In genomic region chr3L:12119875-12120485, dm6 we compare ENCODE assay signal across 1 fruit fly cellular context.
A peak's percentile ranks its signal among the peaks of the same experiment; 100 is the strongest.
TF ChIP-seq lines count a peak whose summit lies in the region.

CG11560 (plus strand) TSS chr3L:12120019.

TF ChIP-seq in whole organism, embryonic, 481 proteins besides CTCF, POLR2A, EP300 and RAD21 (continued from another document and continues in another):
- TF ChIP-seq CG6813 (GFP tag; optimal IDR thresholded peaks at IDR 0.05; lab: Kevin White, UChicago) (no peak), HmgD (GFP tag; optimal IDR thresholded peaks at IDR 0.05; lab: Kevin White, UChicago) (no peak), CG31224 (GFP tag; IDR thresholded peaks at IDR 0.05; lab: Robert Waterston, UW) (no peak), D (optimal IDR thresholded peaks at IDR 0.05; lab: Kevin White, UChicago) (no peak), D (GFP tag; optimal IDR thresholded peaks at IDR 0.05; lab: Kevin White, UChicago) (no peak), E2f1 (GFP tag; IDR thresholded peaks at IDR 0.05; lab: Robert Waterston, UW) (no peak), NFAT (GFP tag; IDR thresholded peaks at IDR 0.05; lab: Robert Waterston, UW) (no peak), oc (tag; optimal IDR thresholded peaks at IDR 0.05; lab: Kevin White, UChicago) (no peak), bcd (GFP tag; optimal IDR thresholded peaks at IDR 0.05; lab: Kevin White, UChicago) (no peak), CG6689 (GFP tag; IDR thresholded peaks at IDR 0.05; lab: Robert Waterston, UW) (no peak), lov (optimal IDR thresholded peaks at IDR 0.05; lab: Kevin White, UChicago) (no peak), lov (GFP tag; IDR thresholded peaks at IDR 0.05; lab: Robert Waterston, UW) (no peak), ssp (GFP tag; IDR thresholded peaks at IDR 0.05; lab: Robert Waterston, UW) (no peak), ara (GFP tag; IDR thresholded peaks at IDR 0.05; lab: Robert Waterston, UW) (no peak), dysf (GFP tag; IDR thresholded peaks at IDR 0.05; lab: Robert Waterston, UW) (no peak), Nf-YC (tag; optimal IDR thresholded peaks at IDR 0.05; lab: Kevin White, UChicago) (no peak), Hr39 (optimal IDR thresholded peaks at IDR 0.05; lab: Kevin White, UChicago) (no peak), cwo (GFP tag; optimal IDR thresholded peaks at IDR 0.05; lab: Kevin White, UChicago) (no peak), lab (GFP tag; optimal IDR thresholded peaks at IDR 0.05; lab: Kevin White, UChicago) (no peak), Side (GFP tag; optimal IDR thresholded peaks at IDR 0.05; lab: Kevin White, UChicago) (no peak), dimm (GFP tag; IDR thresholded peaks at IDR 0.05; lab: Robert Waterston, UW) (no peak), CG12071 (GFP tag; optimal IDR thresholded peaks at IDR 0.05; lab: Kevin White, UChicago) (no peak), so (GFP tag; IDR thresholded peaks at IDR 0.05; lab: Robert Waterston, UW) (no peak), CG31365 (tag; optimal IDR thresholded peaks at IDR 0.05; lab: Kevin White, UChicago) (no peak), CG13296 (GFP tag; optimal IDR thresholded peaks at IDR 0.05; lab: Kevin White, UChicago) (no peak), org-1 (GFP tag; optimal IDR thresholded peaks at IDR 0.05; lab: Kevin White, UChicago) (no peak), nmo (GFP tag; optimal IDR thresholded peaks at IDR 0.05; lab: Kevin White, UChicago) (no peak), zen2 (GFP tag; IDR thresholded peaks at IDR 0.05; lab: Robert Waterston, UW; ENCODE audit: partially characterized antibody) (peak; percentile 28; the same call in 1 of the 3 replicates), her (GFP tag; optimal IDR thresholded peaks at IDR 0.05; lab: Kevin White, UChicago) (no peak), gem (tag; optimal IDR thresholded peaks at IDR 0.05; lab: Kevin White, UChicago) (no peak), E2f2 (GFP tag; IDR thresholded peaks at IDR 0.05; lab: Robert Waterston, UW) (peak; percentile 75), klu (GFP tag; IDR thresholded peaks at IDR 0.05; lab: Robert Waterston, UW) (no peak), tna (GFP tag; IDR thresholded peaks at IDR 0.05; lab: Robert Waterston, UW; ENCODE audit: partially characterized antibody) (0 out of 2 replicates have a peak, but pooled peaks have one; percentile 25), CG2129 (GFP tag; IDR thresholded peaks at IDR 0.05; lab: Robert Waterston, UW; ENCODE audit: partially characterized antibody) (peak; percentile 42), ken (GFP tag; IDR thresholded peaks at IDR 0.05; lab: Robert Waterston, UW) (no peak), usp (GFP tag; optimal IDR thresholded peaks at IDR 0.05; lab: Kevin White, UChicago) (no peak), Tbp (GFP tag; optimal IDR thresholded peaks at IDR 0.05; lab: Kevin White, UChicago) (no peak), br (optimal IDR thresholded peaks at IDR 0.05; lab: Kevin White, UChicago) (no peak), HHEX (GFP tag; optimal IDR thresholded peaks at IDR 0.05; lab: Kevin White, UChicago) (no peak), row (GFP tag; IDR thresholded peaks at IDR 0.05; lab: Robert Waterston, UW) (no peak; the same call in 2 of the 3 replicates), CG6683 (GFP tag; optimal IDR thresholded peaks at IDR 0.05; lab: Kevin White, UChicago) (no peak), Fer2 (tag; optimal IDR thresholded peaks at IDR 0.05; lab: Kevin White, UChicago) (no peak), ash1 (GFP tag; optimal IDR thresholded peaks at IDR 0.05; lab: Kevin White, UChicago) (no peak), Awh (GFP tag; IDR thresholded peaks at IDR 0.05; lab: Robert Waterston, UW) (no peak), CG6254 (GFP tag; optimal IDR thresholded peaks at IDR 0.05; lab: Kevin White, UChicago) (no peak), ftz-f1 (GFP tag; optimal IDR thresholded peaks at IDR 0.05; lab: Kevin White, UChicago) (no peak), CG33557 (GFP tag; optimal IDR thresholded peaks at IDR 0.05; lab: Kevin White, UChicago) (no peak), Gsc (GFP tag; IDR thresholded peaks at IDR 0.05; lab: Robert Waterston, UW) (no peak), zfh2 (GFP tag; optimal IDR thresholded peaks at IDR 0.05; lab: Kevin White, UChicago) (no peak), sob (GFP tag; IDR thresholded peaks at IDR 0.05; lab: Robert Waterston, UW) (no peak), Taf1 (GFP tag; IDR thresholded peaks at IDR 0.05; lab: Robert Waterston, UW) (no peak), CG1024 (GFP tag; IDR thresholded peaks at IDR 0.05; lab: Robert Waterston, UW) (no peak), Oaz (GFP tag; IDR thresholded peaks at IDR 0.05; lab: Robert Waterston, UW) (no peak), mam (GFP tag; optimal IDR thresholded peaks at IDR 0.05; lab: Kevin White, UChicago) (no peak), gcm2 (GFP tag; optimal IDR thresholded peaks at IDR 0.05; lab: Kevin White, UChicago) (no peak), CG18262 (tag; optimal IDR thresholded peaks at IDR 0.05; lab: Kevin White, UChicago) (no peak), Vsx1 (GFP tag; optimal IDR thresholded peaks at IDR 0.05; lab: Kevin White, UChicago) (no peak), gce (GFP tag; IDR thresholded peaks at IDR 0.05; lab: Robert Waterston, UW) (no peak), Usf (GFP tag; optimal IDR thresholded peaks at IDR 0.05; lab: Kevin White, UChicago) (no peak), CG4854 (GFP tag; optimal IDR thresholded peaks at IDR 0.05; lab: Kevin White, UChicago) (no peak), amos (GFP tag; IDR thresholded peaks at IDR 0.05; lab: Robert Waterston, UW; ENCODE audit: partially characterized antibody) (peak; percentile 76), CG8281 (tag; optimal IDR thresholded peaks at IDR 0.05; lab: Kevin White, UChicago) (no peak), CG17361 (GFP tag; IDR thresholded peaks at IDR 0.05; lab: Robert Waterston, UW) (no peak), CG14710 (tag; optimal IDR thresholded peaks at IDR 0.05; lab: Kevin White, UChicago) (peak; percentile 19), Mad (GFP tag; optimal IDR thresholded peaks at IDR 0.05; lab: Kevin White, UChicago) (no peak), Lim3 (GFP tag; IDR thresholded peaks at IDR 0.05; lab: Robert Waterston, UW) (no peak), emc (GFP tag; optimal IDR thresholded peaks at IDR 0.05; lab: Kevin White, UChicago) (no peak), eyg (GFP tag; optimal IDR thresholded peaks at IDR 0.05; lab: Kevin White, UChicago) (no peak), CG5180 (GFP tag; optimal IDR thresholded peaks at IDR 0.05; lab: Kevin White, UChicago) (no peak), Ets65A (GFP tag; lab: Kevin White, UChicago) (no peak), CG3163 (GFP tag; optimal IDR thresholded peaks at IDR 0.05; lab: Kevin White, UChicago) (no peak), bbx (GFP tag; IDR thresholded peaks at IDR 0.05; lab: Robert Waterston, UW; ENCODE audit: partially characterized antibody) (peak; percentile 66), Bteb2 (GFP tag; optimal IDR thresholded peaks at IDR 0.05; lab: Kevin White, UChicago) (no peak), CG12659 (GFP tag; optimal IDR thresholded peaks at IDR 0.05; lab: Kevin White, UChicago) (peak; percentile 42), CG14441 (GFP tag; IDR thresholded peaks at IDR 0.05; lab: Robert Waterston, UW) (no peak), CG10209 (GFP tag; optimal IDR thresholded peaks at IDR 0.05; lab: Kevin White, UChicago) (no peak), danr (GFP tag; IDR thresholded peaks at IDR 0.05; lab: Robert Waterston, UW) (no peak), Gug (GFP tag; IDR thresholded peaks at IDR 0.05; lab: Robert Waterston, UW) (no peak), CG11696 (GFP tag; IDR thresholded peaks at IDR 0.05; lab: Robert Waterston, UW) (no peak), Ssrp (tag; optimal IDR thresholded peaks at IDR 0.05; lab: Kevin White, UChicago) (no peak), Atf6 (GFP tag; IDR thresholded peaks at IDR 0.05; lab: Robert Waterston, UW) (no peak), MBD-R2 (GFP tag; IDR thresholded peaks at IDR 0.05; lab: Robert Waterston, UW) (peak; percentile 79), sd (tag; optimal IDR thresholded peaks at IDR 0.05; lab: Kevin White, UChicago) (no peak), CG34422 (GFP tag; IDR thresholded peaks at IDR 0.05; lab: Robert Waterston, UW) (no peak), CG12104 (GFP tag; optimal IDR thresholded peaks at IDR 0.05; lab: Kevin White, UChicago) (no peak), CG1602 (GFP tag; optimal IDR thresholded peaks at IDR 0.05; lab: Kevin White, UChicago) (no peak), salm (tag; optimal IDR thresholded peaks at IDR 0.05; lab: Kevin White, UChicago) (no peak), eve (GFP tag; optimal IDR thresholded peaks at IDR 0.05; lab: Kevin White, UChicago) (no peak), CG13775 (GFP tag; optimal IDR thresholded peaks at IDR 0.05; lab: Kevin White, UChicago) (no peak), repo (GFP tag; optimal IDR thresholded peaks at IDR 0.05; lab: Kevin White, UChicago) (no peak), CG4707 (GFP tag; optimal IDR thresholded peaks at IDR 0.05; lab: Kevin White, UChicago) (no peak), Chrac-16 (GFP tag; optimal IDR thresholded peaks at IDR 0.05; lab: Kevin White, UChicago) (no peak), CG34376 (GFP tag; optimal IDR thresholded peaks at IDR 0.05; lab: Kevin White, UChicago) (no peak), sens-2 (GFP tag; IDR thresholded peaks at IDR 0.05; lab: Robert Waterston, UW) (no peak), CG10366 (GFP tag; IDR thresholded peaks at IDR 0.05; lab: Robert Waterston, UW) (no peak), Atf3 (GFP tag; optimal IDR thresholded peaks at IDR 0.05; lab: Kevin White, UChicago) (no peak), H15 (GFP tag; IDR thresholded peaks at IDR 0.05; lab: Robert Waterston, UW) (no peak), ewg (GFP tag; optimal IDR thresholded peaks at IDR 0.05; lab: Kevin White, UChicago) (no peak), CG1647 (GFP tag; optimal IDR thresholded peaks at IDR 0.05; lab: Kevin White, UChicago) (no peak), CG6854 (GFP tag; optimal IDR thresholded peaks at IDR 0.05; lab: Kevin White, UChicago) (no peak), mirr (GFP tag; optimal IDR thresholded peaks at IDR 0.05; lab: Kevin White, UChicago) (no peak), crol (GFP tag; IDR thresholded peaks at IDR 0.05; lab: Robert Waterston, UW) (no peak), peb (GFP tag; IDR thresholded peaks at IDR 0.05; lab: Robert Waterston, UW) (no peak), Opbp (GFP tag; IDR thresholded peaks at IDR 0.05; lab: Robert Waterston, UW; ENCODE audit: partially characterized antibody) (peak; percentile 40; the same call in 2 of the 3 replicates), shn (GFP tag; optimal IDR thresholded peaks at IDR 0.05; lab: Kevin White, UChicago) (no peak), abd-A (tag; optimal IDR thresholded peaks at IDR 0.05; lab: Kevin White, UChicago) (no peak), lola (GFP tag; optimal IDR thresholded peaks at IDR 0.05; lab: Kevin White, UChicago) (no peak), Ptx1 (GFP tag; IDR thresholded peaks at IDR 0.05; lab: Robert Waterston, UW) (no peak), kay (GFP tag; optimal IDR thresholded peaks at IDR 0.05; lab: Kevin White, UChicago) (no peak), cad (GFP tag; optimal IDR thresholded peaks at IDR 0.05; lab: Kevin White, UChicago) (no peak), CG12219 (GFP tag; optimal IDR thresholded peaks at IDR 0.05; lab: Kevin White, UChicago) (no peak), Hr51 (GFP tag; optimal IDR thresholded peaks at IDR 0.05; lab: Kevin White, UChicago) (no peak), knrl (GFP tag; IDR thresholded peaks at IDR 0.05; lab: Robert Waterston, UW; ENCODE audit: partially characterized antibody) (peak; percentile 42; the same call in 2 of the 3 replicates), CG9797 (GFP tag; optimal IDR thresholded peaks at IDR 0.05; lab: Kevin White, UChicago) (no peak), CG31388 (GFP tag; optimal IDR thresholded peaks at IDR 0.05; lab: Kevin White, UChicago) (no peak), CG15011 (GFP tag; optimal IDR thresholded peaks at IDR 0.05; lab: Kevin White, UChicago) (no peak), Dip2 (GFP tag; IDR thresholded peaks at IDR 0.05; lab: Robert Waterston, UW) (no peak), Bgb (GFP tag; IDR thresholded peaks at IDR 0.05; lab: Robert Waterston, UW; ENCODE audit: partially characterized antibody) (peak; percentile 67), Dfd (GFP tag; optimal IDR thresholded peaks at IDR 0.05; lab: Kevin White, UChicago) (no peak), CG16813 (GFP tag; IDR thresholded peaks at IDR 0.05; lab: Robert Waterston, UW; ENCODE audit: partially characterized antibody) (peak; percentile 62; the same call in 2 of the 3 replicates), CrebB (tag; optimal IDR thresholded peaks at IDR 0.05; lab: Kevin White, UChicago) (no peak), crp (GFP tag; optimal IDR thresholded peaks at IDR 0.05; lab: Kevin White, UChicago) (no peak), Sin3A (optimal IDR thresholded peaks at IDR 0.05; lab: Kevin White, UChicago) (no peak), CG17612 (GFP tag; IDR thresholded peaks at IDR 0.05; lab: Robert Waterston, UW) (no peak), inv (GFP tag; IDR thresholded peaks at IDR 0.05; lab: Robert Waterston, UW; ENCODE audit: partially characterized antibody) (peak; percentile 50; the same call in 1 of the 2 replicates), chn (GFP tag; optimal IDR thresholded peaks at IDR 0.05; lab: Kevin White, UChicago) (no peak), scrt (GFP tag; optimal IDR thresholded peaks at IDR 0.05; lab: Kevin White, UChicago) (no peak), CG17912 (GFP tag; optimal IDR thresholded peaks at IDR 0.05; lab: Kevin White, UChicago) (no peak), chinmo (GFP tag; IDR thresholded peaks at IDR 0.05; lab: Robert Waterston, UW; ENCODE audit: partially characterized antibody) (0 out of 4 replicates have a peak, but pooled peaks have one; percentile 29), CG10321 (GFP tag; IDR thresholded peaks at IDR 0.05; lab: Robert Waterston, UW) (no peak), CG4617 (GFP tag; optimal IDR thresholded peaks at IDR 0.05; lab: Kevin White, UChicago; ENCODE audit: borderline replicate concordance) (peak; percentile 24), al (GFP tag; IDR thresholded peaks at IDR 0.05; lab: Robert Waterston, UW) (no peak), CG10959 (GFP tag; IDR thresholded peaks at IDR 0.05; lab: Robert Waterston, UW) (no peak), CG15479 (GFP tag; optimal IDR thresholded peaks at IDR 0.05; lab: Kevin White, UChicago) (no peak), unpg (GFP tag; optimal IDR thresholded peaks at IDR 0.05; lab: Kevin White, UChicago) (no peak), CG3995 (GFP tag; optimal IDR thresholded peaks at IDR 0.05; lab: Kevin White, UChicago) (no peak), CG16779 (GFP tag; IDR thresholded peaks at IDR 0.05; lab: Robert Waterston, UW) (no peak), CG3065 (GFP tag; optimal IDR thresholded peaks at IDR 0.05; lab: Kevin White, UChicago) (no peak), Blimp-1 (GFP tag; optimal IDR thresholded peaks at IDR 0.05; lab: Kevin White, UChicago) (no peak)
